Fruit fly (Drosophila melanogaster) whole organism, embryonic: ENCODE results near the gene Gnpat.

Experiments used
- Bdp1 ChIP-seq: fragments of 200-800 bp; sonication (Bioruptor generic); optimal IDR thresholded peaks from 3 replicates; lab custom pipeline; 2016; ENCODE audit warnings: missing biosample characterization, missing genetic modification characterization
- CG10274 ChIP-seq: fragments of 200-800 bp; sonication (Bioruptor generic); optimal IDR thresholded peaks from 3 replicates; lab custom pipeline; 2017; ENCODE audit warnings: missing biosample characterization, mild to moderate bottlenecking, missing genetic modification characterization
- CG11696 ChIP-seq: fragments of 200-800 bp; sonication (Bioruptor generic); IDR thresholded peaks from 2 replicates; pipeline ENCODE4 v1.3.6; 2022; ENCODE audit warnings: missing biosample characterization, missing genetic modification characterization
- CG12769 ChIP-seq: fragments of 200-800 bp; sonication (Bioruptor generic); optimal IDR thresholded peaks from 2 replicates; lab custom pipeline; 2019; ENCODE audit warnings: missing biosample characterization, mild to moderate bottlenecking, missing genetic modification characterization, moderate library complexity
- CG13775 ChIP-seq: fragments of 200-800 bp; sonication (Bioruptor generic); optimal IDR thresholded peaks from 3 replicates; lab custom pipeline; 2017; ENCODE audit warnings: missing biosample characterization, mild to moderate bottlenecking, missing genetic modification characterization
- CG14667 ChIP-seq: fragments of 200-800 bp; sonication (Bioruptor generic); IDR thresholded peaks from 2 replicates; pipeline ENCODE4 v1.3.6; 2022; ENCODE audit warnings: missing biosample characterization, missing genetic modification characterization
- CG15514 ChIP-seq: fragments of 200-800 bp; sonication (Bioruptor generic); optimal IDR thresholded peaks from 3 replicates; lab custom pipeline; 2017; ENCODE audit warnings: missing biosample characterization, missing genetic modification characterization, mild to moderate bottlenecking, moderate library complexity, missing genetic modification reagents
- CG16813 ChIP-seq: fragments of 200-800 bp; sonication (Bioruptor generic); IDR thresholded peaks from 3 replicates; pipeline ENCODE4 v1.3.6; 2022; ENCODE audit warnings: missing biosample characterization, missing genetic modification characterization; ENCODE audit not compliant: partially characterized antibody
- CG17802 ChIP-seq: fragments of 200-800 bp; sonication (Bioruptor generic); optimal IDR thresholded peaks from 2 replicates; lab custom pipeline; 2018; ENCODE audit warnings: missing biosample characterization, mild to moderate bottlenecking, missing genetic modification characterization, moderate library complexity
- CG18476 ChIP-seq: fragments of 200-800 bp; sonication (Bioruptor generic); optimal IDR thresholded peaks from 2 replicates; lab custom pipeline; 2016; ENCODE audit warnings: missing biosample characterization, mild to moderate bottlenecking, missing genetic modification characterization
- CG18599 ChIP-seq: fragments of 200-800 bp; sonication (Bioruptor generic); optimal IDR thresholded peaks from 3 replicates; lab custom pipeline; 2017; ENCODE audit warnings: missing biosample characterization, missing genetic modification characterization, mild to moderate bottlenecking, moderate library complexity, missing genetic modification reagents
- CG2875 ChIP-seq: fragments of 200-800 bp; sonication (Bioruptor generic); optimal IDR thresholded peaks from 2 replicates; lab custom pipeline; 2017; ENCODE audit warnings: missing biosample characterization, mild to moderate bottlenecking, missing genetic modification characterization, missing genetic modification reagents
- CG30403 ChIP-seq: fragments of 200-800 bp; sonication (Bioruptor generic); optimal IDR thresholded peaks from 3 replicates; lab custom pipeline; 2016; ENCODE audit warnings: missing biosample characterization, missing genetic modification characterization
- CG31441 ChIP-seq: fragments of 200-800 bp; sonication (Bioruptor generic); IDR thresholded peaks from 2 replicates; pipeline ENCODE4 v1.3.6; 2022; ENCODE audit warnings: missing biosample characterization, missing genetic modification characterization
- CG5953 ChIP-seq: fragments of 200-800 bp; sonication (Bioruptor generic); IDR thresholded peaks from 2 replicates; pipeline ENCODE4 v1.3.6; 2022; ENCODE audit warnings: missing biosample characterization, missing genetic modification characterization
- CG6765 ChIP-seq: fragments of 200-800 bp; sonication (Bioruptor generic); optimal IDR thresholded peaks from 3 replicates; lab custom pipeline; 2017; ENCODE audit warnings: missing biosample characterization, mild to moderate bottlenecking, missing genetic modification characterization
- CG8924 ChIP-seq: fragments of 200-800 bp; optimal IDR thresholded peaks from 3 replicates; lab custom pipeline; 2019; ENCODE audit warnings: missing biosample characterization, mild to moderate bottlenecking, missing genetic modification characterization, moderate library complexity
- CG9215 ChIP-seq: fragments of 200-800 bp; sonication (Bioruptor generic); IDR thresholded peaks from 2 replicates; pipeline ENCODE4 v1.3.6; 2022; ENCODE audit warnings: missing biosample characterization, missing genetic modification characterization
- CG9932 ChIP-seq: fragments of 200-800 bp; sonication (Bioruptor generic); IDR thresholded peaks from 2 replicates; pipeline ENCODE4 v1.3.6; 2022; ENCODE audit warnings: missing biosample characterization, missing genetic modification characterization
- CTCF ChIP-seq: fragments of 200-800 bp; sonication (Bioruptor generic); optimal IDR thresholded peaks from 2 replicates; lab custom pipeline; 2017; ENCODE audit warnings: missing biosample characterization, mild to moderate bottlenecking, missing genetic modification characterization, moderate library complexity
- D19B ChIP-seq: fragments of 200-800 bp; sonication (Bioruptor generic); optimal IDR thresholded peaks from 2 replicates; lab custom pipeline; 2017; ENCODE audit warnings: missing biosample characterization, mild to moderate bottlenecking, missing genetic modification characterization
- Doc3 ChIP-seq: fragments of 200-800 bp; sonication (Bioruptor generic); IDR thresholded peaks from 3 replicates; pipeline ENCODE4 v1.3.6; 2022; ENCODE audit warnings: missing biosample characterization, missing genetic modification characterization; ENCODE audit not compliant: partially characterized antibody
- Drgx ChIP-seq: fragments of 200-800 bp; sonication (Bioruptor generic); IDR thresholded peaks from 2 replicates; pipeline ENCODE4 v1.3.6; 2022; ENCODE audit warnings: missing biosample characterization, missing genetic modification characterization
- Ets97D ChIP-seq: fragments of 200-800 bp; sonication (Bioruptor generic); optimal IDR thresholded peaks from 3 replicates; lab custom pipeline; 2016; ENCODE audit warnings: missing biosample characterization, missing genetic modification characterization
- H15 ChIP-seq: fragments of 200-800 bp; sonication (Bioruptor generic); IDR thresholded peaks from 3 replicates; pipeline ENCODE4 v1.3.6; 2022; ENCODE audit warnings: missing biosample characterization, missing genetic modification characterization
- HLH3B ChIP-seq: fragments of 200-800 bp; sonication (Bioruptor generic); IDR thresholded peaks from 2 replicates; pipeline ENCODE4 v1.3.6; 2022; ENCODE audit warnings: missing biosample characterization, missing genetic modification characterization
- Hmr ChIP-seq: fragments of 200-800 bp; sonication (Bioruptor generic); optimal IDR thresholded peaks from 3 replicates; lab custom pipeline; 2017; ENCODE audit warnings: mild to moderate bottlenecking, missing biosample characterization, missing genetic modification reagents, missing genetic modification characterization
- MESR4 ChIP-seq: fragments of 200-800 bp; sonication (Bioruptor generic); optimal IDR thresholded peaks from 2 replicates; lab custom pipeline; 2018; ENCODE audit warnings: missing biosample characterization, mild to moderate bottlenecking, missing genetic modification characterization, moderate library complexity
- Max ChIP-seq: fragments of 200-800 bp; sonication (Bioruptor generic); optimal IDR thresholded peaks from 2 replicates; lab custom pipeline; 2016; ENCODE audit warnings: missing biosample characterization, mild to moderate bottlenecking, missing genetic modification characterization
- Opbp ChIP-seq: fragments of 200-800 bp; sonication (Bioruptor generic); IDR thresholded peaks from 3 replicates; pipeline ENCODE4 v1.3.6; 2022; ENCODE audit warnings: missing biosample characterization, missing genetic modification characterization; ENCODE audit not compliant: partially characterized antibody
- ac ChIP-seq: fragments of 200-800 bp; sonication (Bioruptor generic); optimal IDR thresholded peaks from 3 replicates; lab custom pipeline; 2017; ENCODE audit warnings: missing biosample characterization, mild to moderate bottlenecking, missing genetic modification characterization
- ase ChIP-seq: fragments of 200-800 bp; sonication (Bioruptor generic); IDR thresholded peaks from 3 replicates; pipeline ENCODE4 v1.3.6; 2022; ENCODE audit warnings: missing biosample characterization, missing genetic modification characterization
- ato ChIP-seq: fragments of 200-800 bp; sonication (Bioruptor generic); IDR thresholded peaks from 2 replicates; pipeline ENCODE4 v1.3.6; 2022; ENCODE audit warnings: missing biosample characterization, missing genetic modification characterization; ENCODE audit not compliant: partially characterized antibody
- cas ChIP-seq: fragments of 200-800 bp; sonication (Bioruptor generic); IDR thresholded peaks from 2 replicates; pipeline ENCODE4 v1.3.6; 2022; ENCODE audit warnings: missing biosample characterization, missing genetic modification characterization
- dysf ChIP-seq: fragments of 200-800 bp; sonication (Bioruptor generic); IDR thresholded peaks from 3 replicates; pipeline ENCODE4 v1.3.6; 2022; ENCODE audit warnings: missing biosample characterization, missing genetic modification characterization
- fd102C ChIP-seq: fragments of 200-800 bp; sonication (Bioruptor generic); optimal IDR thresholded peaks from 2 replicates; lab custom pipeline; 2018; ENCODE audit warnings: missing biosample characterization, mild to moderate bottlenecking, missing genetic modification characterization, moderate library complexity
- h ChIP-seq: fragments of >200 bp; optimal IDR thresholded peaks from 2 replicates; lab custom pipeline; 2017
- hth ChIP-seq: fragments of >200 bp; optimal IDR thresholded peaks from 2 replicates; lab custom pipeline; 2017; ENCODE audit warnings: inconsistent platforms
- insv ChIP-seq, 2 experiments: fragments of 200-800 bp; sonication (Bioruptor generic); optimal IDR thresholded peaks; 3 replicates each; lab custom pipeline; 2016 to 2018; ENCODE audit warnings: missing biosample characterization in 2 of 2, missing genetic modification characterization in 2 of 2
- jing ChIP-seq: fragments of 200-800 bp; sonication (Bioruptor generic); optimal IDR thresholded peaks from 2 replicates; lab custom pipeline; 2018; ENCODE audit warnings: missing biosample characterization, mild to moderate bottlenecking, missing genetic modification characterization
- lab ChIP-seq: fragments of 200-800 bp; sonication (Bioruptor generic); optimal IDR thresholded peaks from 3 replicates; lab custom pipeline; 2017; ENCODE audit warnings: missing biosample characterization, missing genetic modification characterization, mild to moderate bottlenecking, moderate library complexity, missing genetic modification reagents
- lilli ChIP-seq: fragments of 200-800 bp; sonication (Bioruptor generic); optimal IDR thresholded peaks from 3 replicates; lab custom pipeline; 2016; ENCODE audit warnings: missing biosample characterization, missing genetic modification characterization
- lmd ChIP-seq: fragments of 200-800 bp; sonication (Bioruptor generic); IDR thresholded peaks from 2 replicates; pipeline ENCODE4 v1.3.6; 2022; ENCODE audit warnings: missing biosample characterization, missing genetic modification characterization
- pfk ChIP-seq: fragments of 200-800 bp; sonication (Bioruptor generic); optimal IDR thresholded peaks from 2 replicates; lab custom pipeline; 2018; ENCODE audit warnings: missing biosample characterization, mild to moderate bottlenecking, missing genetic modification characterization, moderate library complexity
- row ChIP-seq: fragments of 200-800 bp; sonication (Bioruptor generic); IDR thresholded peaks from 3 replicates; pipeline ENCODE4 v1.3.6; 2022; ENCODE audit warnings: missing biosample characterization, missing genetic modification characterization
- sna ChIP-seq: fragments of 200-800 bp; sonication (Bioruptor generic); IDR thresholded peaks from 2 replicates; pipeline ENCODE4 v1.3.6; 2022; ENCODE audit warnings: missing biosample characterization, missing genetic modification characterization; ENCODE audit not compliant: partially characterized antibody
- sug ChIP-seq: fragments of 200-800 bp; optimal IDR thresholded peaks from 2 replicates; lab custom pipeline; 2019; ENCODE audit warnings: missing biosample characterization, mild to moderate bottlenecking, missing genetic modification characterization, moderate library complexity
- tna ChIP-seq: fragments of 200-800 bp; sonication (Bioruptor generic); IDR thresholded peaks from 2 replicates; pipeline ENCODE4 v1.3.6; 2022; ENCODE audit warnings: missing biosample characterization, missing genetic modification characterization; ENCODE audit not compliant: partially characterized antibody
- ttk ChIP-seq: fragments of 200-800 bp; sonication (Bioruptor generic); IDR thresholded peaks from 2 replicates; pipeline ENCODE4 v2.1.2; 2022; ENCODE audit warnings: missing biosample characterization, missing genetic modification characterization
- vfl ChIP-seq: fragments of 200-800 bp; sonication (Bioruptor generic); optimal IDR thresholded peaks from 2 replicates; lab custom pipeline; 2016; ENCODE audit warnings: missing biosample characterization, missing genetic modification characterization
- zen ChIP-seq: fragments of 200-800 bp; sonication (Bioruptor generic); optimal IDR thresholded peaks from 3 replicates; lab custom pipeline; 2018; ENCODE audit warnings: missing biosample characterization, mild to moderate bottlenecking, missing genetic modification characterization, moderate library complexity
- zen2 ChIP-seq: fragments of 200-800 bp; sonication (Bioruptor generic); IDR thresholded peaks from 3 replicates; pipeline ENCODE4 v1.3.6; 2022; ENCODE audit warnings: missing biosample characterization, missing genetic modification characterization; ENCODE audit not compliant: partially characterized antibody

The Gnpat gene

dm6 chr3R:25451832-25452231 is 38.9 kb downstream of the Gnpat start (continued):
- TF ChIP-seq Hmr (GFP tag; lab: Kevin White, UChicago) = peak; percentile 46
- no peak for TF ChIP-seq CG13775 (GFP tag; lab: Kevin White, UChicago)
- no peak for TF ChIP-seq CG5953
- TF ChIP-seq ato (GFP tag; lab: Robert Waterston, UW) = no peak
- TF ChIP-seq zen2 (GFP tag; lab: Robert Waterston, UW) = no peak
- no peak for TF ChIP-seq CG8924 (tag; lab: Kevin White, UChicago)
- no peak for TF ChIP-seq Drgx (GFP tag; lab: Robert Waterston, UW)
- no peak for TF ChIP-seq h
- TF ChIP-seq lilli (GFP tag; lab: Kevin White, UChicago) = peak; percentile 3
- no peak for TF ChIP-seq lmd
- no peak for TF ChIP-seq hth
- no peak for TF ChIP-seq Max
- TF ChIP-seq lab (GFP tag; lab: Kevin White, UChicago) = peak; percentile 31
- TF ChIP-seq CG2875 (GFP tag; lab: Kevin White, UChicago) = no peak
- no peak for TF ChIP-seq sna (GFP tag; lab: Robert Waterston, UW)
- TF ChIP-seq MESR4 (GFP tag; lab: Kevin White, UChicago) = no peak
- TF ChIP-seq CG12769 = no peak
- TF ChIP-seq Opbp = no peak
- no peak for TF ChIP-seq Doc3
- no peak for TF ChIP-seq CG10274
- no peak for TF ChIP-seq CG11696 (GFP tag; lab: Robert Waterston, UW)
- TF ChIP-seq CG30403 (GFP tag; lab: Kevin White, UChicago) = peak; percentile 31
- TF ChIP-seq ac (GFP tag; lab: Kevin White, UChicago) = no peak
- no peak for TF ChIP-seq ttk (GFP tag; lab: Robert Waterston, UW)
- 0 out of 2 replicates have a peak, but pooled peaks have one; percentile 25 for TF ChIP-seq HLH3B (GFP tag; lab: Robert Waterston, UW)
- TF ChIP-seq H15 (GFP tag; lab: Robert Waterston, UW) = no peak
- TF ChIP-seq row (GFP tag; lab: Robert Waterston, UW) = peak; percentile 45; the same call in 2 of the 3 replicates
- no peak for TF ChIP-seq ase (GFP tag; lab: Robert Waterston, UW)
- TF ChIP-seq pfk (GFP tag; lab: Kevin White, UChicago) = no peak
- peak; percentile 38; the same call in 1 of the 2 replicates for TF ChIP-seq CG31441 (GFP tag; lab: Robert Waterston, UW)
- no peak for TF ChIP-seq dysf (GFP tag; lab: Robert Waterston, UW)
- no peak for TF ChIP-seq CG9932
- no peak for TF ChIP-seq tna (GFP tag; lab: Robert Waterston, UW)
- no peak for TF ChIP-seq CTCF (GFP tag; lab: Kevin White, UChicago)
- TF ChIP-seq insv (GFP tag; optimal IDR thresholded peaks at IDR 0.05; lab: Kevin White, UChicago) = no peak
- TF ChIP-seq cas (GFP tag; lab: Robert Waterston, UW) = no peak
- no peak for TF ChIP-seq CG9215
- no peak for TF ChIP-seq zen
- peak; percentile 54 for TF ChIP-seq CG18599 (GFP tag; lab: Kevin White, UChicago)
- TF ChIP-seq CG16813 (GFP tag; lab: Robert Waterston, UW) = no peak
- TF ChIP-seq fd102C (GFP tag; lab: Kevin White, UChicago) = no peak
- no peak for TF ChIP-seq CG18476 (GFP tag; lab: Kevin White, UChicago)
- no peak for TF ChIP-seq CG14667 (GFP tag; lab: Robert Waterston, UW)
- TF ChIP-seq sug (tag; lab: Kevin White, UChicago) = no peak
- no peak for TF ChIP-seq Ets97D (GFP tag; lab: Kevin White, UChicago)
- TF ChIP-seq CG17802 (tag; lab: Kevin White, UChicago) = no peak
- no peak for TF ChIP-seq jing (GFP tag; lab: Kevin White, UChicago)
- TF ChIP-seq CG6765 (GFP tag; lab: Kevin White, UChicago) = no peak
- TF ChIP-seq D19B = no peak
- peak; percentile 9 for TF ChIP-seq CG15514
- no peak for TF ChIP-seq Bdp1 (GFP tag; lab: Kevin White, UChicago)
- no peak for TF ChIP-seq vfl (GFP tag; lab: Kevin White, UChicago)
